Fruit fly (Drosophila melanogaster) ovary, adult (tissue): ENCODE measurements around the gene Tomosyn.

Experiments
- CG17801 ChIP-seq: fragments of 200-800 bp; optimal IDR thresholded peaks from 2 replicates; lab custom pipeline; 2019; ENCODE audit warnings: missing biosample characterization, mild to moderate bottlenecking, missing genetic modification characterization, moderate library complexity; ENCODE audit not compliant: partially characterized antibody

Gene Tomosyn

dm6 chrX:12658400-12658998 is 27.1 kb downstream of the Tomosyn start:
- TF ChIP-seq CG17801 = peak; percentile 38

dm6 chrX:12658999-12659560 is 27.7 kb downstream of the Tomosyn start, which contains the start of gene Tis11:
Gene Tis11 (plus strand): TSS chrX:12659415.
- peak; percentile 40 for TF ChIP-seq CG17801

- peak; percentile 72 for TF ChIP-seq CG17801
These were observed 28.7 kb downstream of the Tomosyn start for dm6 chrX:12660030-12660630.

- peak; percentile 63 for TF ChIP-seq CG17801
These were observed 30.1 kb downstream of the Tomosyn start for dm6 chrX:12661435-12661949.

dm6 chrX:12662679-12663463 is 31.5 kb downstream of the Tomosyn start:
- peak; percentile 94 for TF ChIP-seq CG17801

dm6 chrX:12663464-12663938 is 32.1 kb downstream of the Tomosyn start:
- TF ChIP-seq CG17801 = peak; percentile 27

- TF ChIP-seq CG17801 = no peak
These were observed 32.8 kb downstream of the Tomosyn start for dm6 chrX:12664117-12664783.

dm6 chrX:12665112-12665795 is 33.8 kb downstream of the Tomosyn start:
- TF ChIP-seq CG17801 = peak; percentile 82

dm6 chrX:12665796-12666338 is 34.5 kb downstream of the Tomosyn start:
- no peak for TF ChIP-seq CG17801

- TF ChIP-seq CG17801 = peak; percentile 95
These were observed 35.1 kb downstream of the Tomosyn start for dm6 chrX:12666471-12666884.

- TF ChIP-seq CG17801 = no peak
These were observed 35.6 kb downstream of the Tomosyn start for dm6 chrX:12667008-12667407.

dm6 chrX:12667600-12668250 is 36.3 kb downstream of the Tomosyn start:
- no peak for TF ChIP-seq CG17801

- TF ChIP-seq CG17801 = no peak
These were observed 37.3 kb downstream of the Tomosyn start for dm6 chrX:12668723-12669122.

dm6 chrX:12669659-12670488 is 38.5 kb downstream of the Tomosyn start:
- TF ChIP-seq CG17801 = peak; percentile 76
